Worm (Caenorhabditis elegans) whole organism, late embryonic: ENCODE measurements around the gene sek-3.
A peak's percentile ranks its signal among the peaks of the same experiment; 100 is the strongest.

Experiments used
- C08G9.2 ChIP-seq: sonication (generic microtip); optimal IDR thresholded peaks from 2 replicates; lab custom pipeline; 2016; ENCODE audit warnings: mild to moderate bottlenecking, missing genetic modification characterization, moderate library complexity, missing compliant biosample characterization
- K09A11.1 ChIP-seq: sonication (generic microtip); optimal IDR thresholded peaks from 2 replicates; lab custom pipeline; 2017; ENCODE audit warnings: antibody characterized with exemption, mild to moderate bottlenecking, missing genetic modification characterization, missing compliant biosample characterization; ENCODE audit not compliant: insufficient read depth
- T23F11.4 ChIP-seq: fragments of 200-800 bp; sonication (Bioruptor generic); optimal IDR thresholded peaks from 2 replicates; lab custom pipeline; 2018; ENCODE audit warnings: mild to moderate bottlenecking, missing genetic modification characterization, missing compliant biosample characterization
- ahr-1 ChIP-seq: sonication (generic microtip); optimal IDR thresholded peaks from 2 replicates; lab custom pipeline; 2016; ENCODE audit warnings: missing genetic modification characterization, missing compliant biosample characterization
- ama-1 ChIP-seq: fragments of 150-350 bp; optimal IDR thresholded peaks from 2 replicates; lab custom pipeline; 2014
- ceh-14 ChIP-seq: sonication (generic microtip); optimal IDR thresholded peaks from 2 replicates; lab custom pipeline; 2016; ENCODE audit warnings: missing genotype, missing genetic modification characterization, missing compliant biosample characterization
- ceh-18 ChIP-seq: sonication (generic microtip); optimal IDR thresholded peaks from 2 replicates; lab custom pipeline; 2016; ENCODE audit warnings: missing genetic modification characterization, missing compliant biosample characterization
- ceh-19 ChIP-seq: fragments of 200-800 bp; sonication (Bioruptor generic); optimal IDR thresholded peaks from 2 replicates; lab custom pipeline; 2018; ENCODE audit warnings: mild to moderate bottlenecking, missing genetic modification characterization, missing compliant biosample characterization
- ceh-31 ChIP-seq: sonication (generic microtip); optimal IDR thresholded peaks from 2 replicates; lab custom pipeline; 2016; ENCODE audit warnings: missing genetic modification characterization, missing compliant biosample characterization
- ceh-34 ChIP-seq: sonication (generic microtip); optimal IDR thresholded peaks from 2 replicates; lab custom pipeline; 2016; ENCODE audit warnings: mild to moderate bottlenecking, missing genetic modification characterization, missing compliant biosample characterization
- ceh-45 ChIP-seq: fragments of 200-800 bp; sonication (Bioruptor generic); IDR thresholded peaks from 2 replicates; pipeline ENCODE4 v1.3.6; 2022; ENCODE audit warnings: missing genetic modification reagents, missing genetic modification characterization, missing compliant biosample characterization
- ceh-48 ChIP-seq: sonication (generic microtip); optimal IDR thresholded peaks from 2 replicates; lab custom pipeline; 2016; ENCODE audit warnings: missing genetic modification characterization, inconsistent platforms, missing compliant biosample characterization
- eyg-1 ChIP-seq: sonication (generic microtip); optimal IDR thresholded peaks from 2 replicates; lab custom pipeline; 2016; ENCODE audit warnings: missing genotype, missing genetic modification characterization, missing compliant biosample characterization
- fax-1 ChIP-seq: sonication (generic microtip); optimal IDR thresholded peaks from 2 replicates; lab custom pipeline; 2016; ENCODE audit warnings: missing genotype, missing genetic modification characterization, missing compliant biosample characterization
- fkh-10 ChIP-seq: fragments of 150-350 bp; optimal IDR thresholded peaks from 2 replicates; lab custom pipeline; 2014; ENCODE audit warnings: missing biosample characterization, missing genetic modification reagents, missing genetic modification characterization
- fkh-6 ChIP-seq: sonication (generic microtip); optimal IDR thresholded peaks from 2 replicates; lab custom pipeline; 2016; ENCODE audit warnings: missing genetic modification characterization, missing compliant biosample characterization
- gmeb-2 ChIP-seq: sonication (generic microtip); optimal IDR thresholded peaks from 2 replicates; lab custom pipeline; 2016; ENCODE audit warnings: missing genetic modification characterization, inconsistent platforms, missing compliant biosample characterization
- hlh-13 ChIP-seq: fragments of 200-800 bp; sonication (Bioruptor generic); optimal IDR thresholded peaks from 2 replicates; lab custom pipeline; 2018; ENCODE audit warnings: mild to moderate bottlenecking, missing genetic modification characterization, missing compliant biosample characterization
- hlh-15 ChIP-seq: sonication (generic microtip); optimal IDR thresholded peaks from 2 replicates; lab custom pipeline; 2016; ENCODE audit warnings: missing genetic modification characterization, missing compliant biosample characterization
- hlh-30 ChIP-seq: sonication (generic microtip); optimal IDR thresholded peaks from 2 replicates; lab custom pipeline; 2017; ENCODE audit warnings: antibody characterized with exemption, missing genetic modification characterization, missing compliant biosample characterization; ENCODE audit not compliant: insufficient read depth
- lin-11 ChIP-seq: fragments of 200-800 bp; sonication (Bioruptor generic); optimal IDR thresholded peaks from 2 replicates; lab custom pipeline; 2018; ENCODE audit warnings: mild to moderate bottlenecking, missing genetic modification characterization, missing compliant biosample characterization
- madf-2 ChIP-seq: sonication (generic microtip); optimal IDR thresholded peaks from 2 replicates; lab custom pipeline; 2017; ENCODE audit warnings: missing genetic modification characterization, missing compliant biosample characterization
- nfya-1 ChIP-seq: sonication (generic microtip); optimal IDR thresholded peaks from 2 replicates; lab custom pipeline; 2017; ENCODE audit warnings: missing genetic modification characterization, mild to moderate bottlenecking, missing compliant biosample characterization, antibody characterized with exemption, moderate library complexity
- odd-2 ChIP-seq: sonication (generic microtip); optimal IDR thresholded peaks from 2 replicates; lab custom pipeline; 2017; ENCODE audit warnings: antibody characterized with exemption, mild to moderate bottlenecking, missing genetic modification characterization, missing compliant biosample characterization
- pha-2 ChIP-seq: sonication (generic microtip); optimal IDR thresholded peaks from 2 replicates; lab custom pipeline; 2017; ENCODE audit warnings: mild to moderate bottlenecking, missing genetic modification characterization, missing compliant biosample characterization
- pqm-1 ChIP-seq: sonication (generic microtip); optimal IDR thresholded peaks from 2 replicates; lab custom pipeline; 2016; ENCODE audit warnings: missing genetic modification characterization, missing compliant biosample characterization
- rnt-1 ChIP-seq: sonication (generic microtip); optimal IDR thresholded peaks from 2 replicates; lab custom pipeline; 2016; ENCODE audit warnings: missing genetic modification characterization, missing compliant biosample characterization
- sdc-2 ChIP-seq: sonication (generic microtip); optimal IDR thresholded peaks from 2 replicates; lab custom pipeline; 2016; ENCODE audit warnings: missing genotype, missing genetic modification characterization, missing compliant biosample characterization
- sox-2 ChIP-seq: fragments of 200-800 bp; sonication (Bioruptor generic); IDR thresholded peaks from 2 replicates; pipeline ENCODE4 v1.3.6; 2022; ENCODE audit warnings: missing genetic modification reagents, missing genetic modification characterization, missing compliant biosample characterization
- tbx-2 ChIP-seq: sonication (generic microtip); optimal IDR thresholded peaks from 2 replicates; lab custom pipeline; 2016; ENCODE audit warnings: missing genetic modification characterization, missing compliant biosample characterization
- unc-3 ChIP-seq, 2 experiments: fragments of 200-800 bp in 1 of 2; sonication (Bioruptor generic) in 1 of 2; sonication (generic microtip) in 1 of 2; conservative IDR thresholded peaks in 1 of 2; optimal IDR thresholded peaks in 1 of 2; 2 replicates each; pipeline versions ENCODE4 v1.3.6 to Lab custom; 2016 to 2022; ENCODE audit warnings: missing compliant biosample characterization in 2 of 2, missing genetic modification characterization in 2 of 2, missing genetic modification reagents in 1 of 2
- unc-42 ChIP-seq: sonication (generic microtip); optimal IDR thresholded peaks from 2 replicates; lab custom pipeline; 2016; ENCODE audit warnings: missing genotype, missing genetic modification characterization, missing compliant biosample characterization
- unc-55 ChIP-seq: sonication (generic microtip); optimal IDR thresholded peaks from 2 replicates; lab custom pipeline; 2017; ENCODE audit warnings: missing biosample characterization, missing genetic modification reagents, missing genetic modification characterization
- unc-86 ChIP-seq: sonication (generic microtip); optimal IDR thresholded peaks from 2 replicates; lab custom pipeline; 2016; ENCODE audit warnings: missing genetic modification characterization, missing compliant biosample characterization
- ztf-16 ChIP-seq: sonication (generic microtip); optimal IDR thresholded peaks from 2 replicates; lab custom pipeline; 2017; ENCODE audit warnings: missing genetic modification characterization, missing compliant biosample characterization

Gene sek-3

DNA sequence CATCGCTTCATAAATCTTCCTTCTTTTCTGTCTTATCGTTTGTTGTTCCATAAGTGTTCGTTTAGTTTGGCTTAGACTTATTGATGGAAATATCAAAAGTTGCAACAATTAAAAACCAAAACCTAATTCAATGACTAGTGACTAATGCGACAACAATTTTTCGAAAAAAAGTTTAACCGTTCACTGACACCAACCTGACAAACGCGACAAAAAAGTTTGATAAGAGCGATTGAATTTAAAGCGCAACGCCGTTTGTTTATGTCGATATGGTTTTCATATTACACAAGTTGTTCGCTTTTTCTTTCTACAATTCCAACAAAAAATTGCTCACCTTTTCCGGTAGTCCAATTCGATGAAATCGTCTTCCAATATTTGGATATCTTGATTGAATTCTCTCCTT is 38.6 kb upstream of the sek-3 start:
- TF ChIP-seq ceh-34 (no peak), eyg-1 (no peak), lin-11 (tag; lab: Kevin White, UChicago) (no peak)

DNA sequence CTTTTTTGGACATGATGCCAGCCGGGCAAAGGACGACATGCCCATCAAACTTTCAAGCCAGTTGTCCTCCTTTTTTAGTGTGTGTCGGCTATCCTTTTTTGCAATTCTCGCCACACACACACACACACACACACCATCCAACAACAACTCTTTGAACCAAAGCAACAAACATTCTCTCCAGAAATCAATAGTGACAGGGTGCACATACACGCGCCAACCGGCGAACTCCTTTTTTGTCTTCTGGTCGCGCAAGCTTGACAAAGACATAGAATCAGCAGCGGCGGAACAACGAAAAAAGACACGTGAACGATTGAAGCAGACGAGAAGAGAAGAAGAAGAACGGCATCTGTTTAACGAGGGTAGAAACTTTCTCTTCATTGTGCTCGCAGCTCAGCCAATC is 36.6 kb upstream of the sek-3 start:
- TF ChIP-seq sox-2 (GFP tag; lab: Robert Waterston, UW) (no peak), pha-2 (no peak), madf-2 (tag; lab: Kevin White, UChicago) (no peak)

DNA sequence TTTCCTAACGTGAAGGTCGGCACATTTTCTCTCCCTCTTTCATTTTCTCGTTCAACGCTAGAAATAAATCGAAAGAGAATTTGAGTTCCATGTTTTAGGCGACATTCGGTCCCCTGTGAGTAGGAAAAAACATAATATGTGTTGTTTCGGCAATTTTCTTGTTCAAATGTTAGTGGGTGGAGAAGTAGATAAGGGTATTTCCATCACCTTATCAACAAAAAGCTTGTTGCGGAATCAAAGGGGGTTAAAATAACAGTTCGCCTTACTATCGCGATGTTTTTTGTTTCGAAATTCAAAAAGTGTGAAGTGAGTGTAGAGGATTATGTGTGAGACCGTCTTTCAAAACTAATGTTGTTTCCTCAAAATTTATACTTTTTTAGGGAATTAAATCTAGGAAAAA is 36.1 kb upstream of the sek-3 start:
- TF ChIP-seq ztf-16 (tag; lab: Kevin White, UChicago): no peak
- TF ChIP-seq ama-1 (lab: Kevin White, UChicago): no peak
- no peak for TF ChIP-seq ceh-48 (tag; lab: Kevin White, UChicago)
- no peak for TF ChIP-seq unc-86 (tag; lab: Kevin White, UChicago)
- TF ChIP-seq ceh-19: no peak
- no peak for TF ChIP-seq unc-42 (tag; lab: Kevin White, UChicago)

DNA sequence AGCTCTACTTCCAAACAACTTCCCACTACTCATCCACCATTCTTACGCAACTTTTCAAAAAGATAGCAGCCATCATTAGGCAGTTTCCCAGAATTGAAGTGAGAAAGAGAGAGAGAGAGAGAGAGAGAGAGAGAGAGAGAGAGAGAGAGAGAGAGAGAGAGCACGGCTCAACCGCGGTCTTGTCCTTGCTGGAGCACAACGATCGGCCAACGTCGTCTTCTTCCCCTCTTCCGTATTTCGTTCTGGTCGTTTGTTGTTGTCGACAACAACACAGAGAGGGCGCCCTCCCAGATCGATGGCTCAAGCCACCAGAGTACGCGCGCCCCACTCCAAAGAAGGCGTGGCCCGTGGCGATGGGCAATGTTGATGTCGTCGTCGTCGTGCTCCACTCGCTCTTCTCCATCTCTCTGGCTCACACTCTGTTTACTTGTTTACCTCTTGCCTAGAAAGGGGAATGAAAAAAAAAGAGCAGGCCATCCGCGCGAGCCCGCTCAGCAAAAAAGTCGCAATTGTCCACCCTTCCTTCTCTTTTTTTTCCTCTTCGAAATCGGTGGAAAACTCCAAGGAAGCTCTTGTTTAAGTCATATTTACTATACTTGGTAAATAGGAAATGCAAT is 35.6 kb upstream of the sek-3 start:
- no peak for TF ChIP-seq unc-3 (GFP tag; conservative IDR thresholded peaks at IDR 0.05; lab: Robert Waterston, UW)
- no peak for TF ChIP-seq unc-3 (tag; optimal IDR thresholded peaks at IDR 0.05; lab: Kevin White, UChicago)
- TF ChIP-seq ahr-1 (tag; lab: Kevin White, UChicago): no peak
- TF ChIP-seq K09A11.1 (tag; lab: Kevin White, UChicago): no peak
- TF ChIP-seq hlh-30 (tag; lab: Kevin White, UChicago): no peak
- peak; percentile 33 for TF ChIP-seq tbx-2 (tag; lab: Kevin White, UChicago)
- TF ChIP-seq C08G9.2 (tag; lab: Kevin White, UChicago): peak; percentile 24
- no peak for TF ChIP-seq rnt-1 (tag; lab: Kevin White, UChicago)
- no peak for TF ChIP-seq hlh-15 (tag; lab: Kevin White, UChicago)
- no peak for TF ChIP-seq ceh-45 (GFP tag; lab: Robert Waterston, UW)
- TF ChIP-seq pha-2: no peak
- TF ChIP-seq unc-42 (tag; lab: Kevin White, UChicago): peak; percentile 42
- peak; percentile 12 for TF ChIP-seq ceh-31 (tag; lab: Kevin White, UChicago)
- peak; percentile 33 for TF ChIP-seq ceh-14

DNA sequence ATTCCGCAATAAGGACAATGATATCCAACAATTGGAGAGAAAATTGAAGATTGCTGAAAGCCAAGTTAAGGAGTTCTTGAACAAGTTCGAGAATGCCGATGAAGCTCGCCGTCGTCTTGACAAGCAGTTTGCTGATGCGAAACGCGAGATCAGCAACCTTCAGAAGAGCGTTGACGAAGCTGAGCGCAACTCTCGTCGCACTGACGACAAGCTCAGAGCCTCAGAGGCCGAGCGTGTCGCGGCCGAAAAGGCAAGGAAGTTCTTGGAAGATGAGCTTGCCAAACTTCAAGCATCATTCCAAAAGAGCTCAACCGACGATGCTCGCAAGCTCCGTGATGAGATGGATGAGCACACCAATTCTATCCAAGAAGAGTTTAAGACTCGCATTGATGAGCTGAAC is 31.3 kb upstream of the sek-3 start:
- TF ChIP-seq pha-2 (no peak), unc-3 (GFP tag; conservative IDR thresholded peaks at IDR 0.05; lab: Robert Waterston, UW) (no peak), unc-3 (tag; optimal IDR thresholded peaks at IDR 0.05; lab: Kevin White, UChicago) (no peak), nfya-1 (no peak), fax-1 (tag; lab: Kevin White, UChicago) (no peak), unc-55 (GFP tag; lab: Kevin White, UChicago) (no peak), ztf-16 (tag; lab: Kevin White, UChicago) (no peak), ceh-18 (no peak), pqm-1 (tag; lab: Kevin White, UChicago) (no peak), ceh-34 (no peak)

DNA sequence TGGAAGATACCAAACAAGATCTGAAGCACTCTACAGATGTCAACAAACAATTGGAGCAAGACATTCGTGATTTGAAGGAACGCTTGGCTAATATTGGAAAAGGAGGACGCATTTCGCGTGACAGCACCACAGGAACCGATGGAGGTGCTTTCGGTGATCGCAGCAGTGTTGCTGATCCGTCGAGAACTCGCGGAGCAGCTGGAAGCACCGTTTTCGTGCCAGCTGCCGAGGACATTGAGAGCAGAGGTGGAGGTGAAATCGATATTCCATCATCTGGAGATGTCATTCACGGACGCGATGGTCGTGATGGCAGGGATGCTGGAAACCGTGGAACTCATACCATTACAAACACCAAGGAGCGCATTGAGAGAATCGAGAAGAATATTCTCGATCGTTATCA is 30.1 kb upstream of the sek-3 start:
- TF ChIP-seq hlh-13 (no peak), sdc-2 (tag; lab: Kevin White, UChicago) (no peak), fkh-10 (GFP tag; lab: Kevin White, UChicago) (no peak), gmeb-2 (tag; lab: Kevin White, UChicago) (no peak), ceh-19 (no peak), ceh-48 (tag; lab: Kevin White, UChicago) (no peak), nfya-1 (no peak), fkh-6 (tag; lab: Kevin White, UChicago) (no peak), hlh-30 (tag; lab: Kevin White, UChicago) (no peak), ceh-14 (no peak), T23F11.4 (GFP tag; lab: Kevin White, UChicago) (no peak), odd-2 (tag; lab: Kevin White, UChicago) (no peak), ahr-1 (tag; lab: Kevin White, UChicago) (no peak)
